Worm (Caenorhabditis elegans): ENCODE results near the gene efr-3.

The efr-3 gene

ce11 chrII:6269805-6270414, 51.0 kb downstream of the efr-3 start, which contains the start of gene F13H8.2 (continued):
- TF ChIP-seq ama-1 (optimal IDR thresholded peaks at IDR 0.05) (no peak), ama-1 (GFP tag; optimal IDR thresholded peaks at IDR 0.05) (no peak), Y79H2A.3 (GFP tag; conservative IDR thresholded peaks at IDR 0.05) (no peak), snpc-4 (GFP tag; optimal IDR thresholded peaks at IDR 0.05) (no peak), snpc-4 (tag; optimal IDR thresholded peaks at IDR 0.05) (peak in 1 of 4 experiments; percentile 18), ZK185.1 (tag; optimal IDR thresholded peaks at IDR 0.05; ENCODE audit: poor library complexity, severe bottlenecking) (no peak), lin-40 (tag; optimal IDR thresholded peaks at IDR 0.05) (no peak), die-1 (tag; optimal IDR thresholded peaks at IDR 0.05) (no peak), nfya-1 (tag; optimal IDR thresholded peaks at IDR 0.05; ENCODE audit: borderline replicate concordance, insufficient read depth) (no peak), lag-1 (GFP tag; IDR thresholded peaks at IDR 0.05) (no peak), ets-4 (GFP tag; optimal IDR thresholded peaks at IDR 0.05) (no peak), C17E4.6 (GFP tag; IDR thresholded peaks at IDR 0.05) (peak; percentile 70; the same call in 1 of the 2 replicates), nhr-27 (tag; optimal IDR thresholded peaks at IDR 0.05) (no peak), madf-8 (GFP tag; conservative IDR thresholded peaks at IDR 0.05) (peak; percentile 68), rec-8 (tag; optimal IDR thresholded peaks at IDR 0.05) (no peak), sdz-38 (tag; optimal IDR thresholded peaks at IDR 0.05) (no peak), mxl-1 (tag; optimal IDR thresholded peaks at IDR 0.05) (no peak), nhr-90 (tag; optimal IDR thresholded peaks at IDR 0.05) (no peak), nhr-179 (tag; optimal IDR thresholded peaks at IDR 0.05) (no peak), chd-7 (tag; optimal IDR thresholded peaks at IDR 0.05) (no peak), Y95B8A.8 (GFP tag; IDR thresholded peaks at IDR 0.05) (peak; percentile 52; the same call in 1 of the 2 replicates), F37B4.10 (GFP tag; IDR thresholded peaks at IDR 0.05) (no peak), F52B5.7 (tag; optimal IDR thresholded peaks at IDR 0.05) (no peak), tbx-9 (tag; optimal IDR thresholded peaks at IDR 0.05; ENCODE audit: borderline replicate concordance) (no peak), ztf-26 (tag; optimal IDR thresholded peaks at IDR 0.05) (peak; percentile 13), xnd-1 (tag; optimal IDR thresholded peaks at IDR 0.05) (no peak), madf-3 (GFP tag; IDR thresholded peaks at IDR 0.05) (0 out of 2 replicates have a peak, but pooled peaks have one; percentile 15), nhr-120 (GFP tag; IDR thresholded peaks at IDR 0.05) (no peak), ceh-100 (GFP tag; IDR thresholded peaks at IDR 0.05) (peak; percentile 98), attf-6 (GFP tag; IDR thresholded peaks at IDR 0.05) (peak; percentile 54), unc-130 (GFP tag; optimal IDR thresholded peaks at IDR 0.05) (no peak), bed-2 (GFP tag; IDR thresholded peaks at IDR 0.05) (peak; percentile 88), athp-1 (tag; optimal IDR thresholded peaks at IDR 0.05) (no peak), nhr-80 (tag; optimal IDR thresholded peaks at IDR 0.05) (peak; percentile 10), F23B12.7 (tag; optimal IDR thresholded peaks at IDR 0.05; ENCODE audit: insufficient read depth) (peak; percentile 95), tbp1 (GFP tag; optimal IDR thresholded peaks at IDR 0.05) (peak; percentile 52), egl-18 (GFP tag; IDR thresholded peaks at IDR 0.05) (no peak), B0019.2 (GFP tag; conservative IDR thresholded peaks at IDR 0.05) (peak; percentile 84), unc-62 (GFP tag; optimal IDR thresholded peaks at IDR 0.05) (no peak), ceh-40 (GFP tag; IDR thresholded peaks at IDR 0.05) (0 out of 2 replicates have a peak, but pooled peaks have one; percentile 10), hsf-1 (GFP tag; IDR thresholded peaks at IDR 0.05) (peak; percentile 37; the same call in 1 of the 2 replicates), F39B2.1 (GFP tag; IDR thresholded peaks at IDR 0.05) (no peak), ceh-79 (tag; optimal IDR thresholded peaks at IDR 0.05) (no peak), him-1 (tag; optimal IDR thresholded peaks at IDR 0.05) (peak; percentile 19), mes-4 (tag; optimal IDR thresholded peaks at IDR 0.05) (no peak), mcd-1 (GFP tag; IDR thresholded peaks at IDR 0.05) (peak; percentile 90), atf-7 (tag; optimal IDR thresholded peaks at IDR 0.05) (no peak), lin-54 (GFP tag; optimal IDR thresholded peaks at IDR 0.05) (peak; percentile 96), F57A8.1 (GFP tag; optimal IDR thresholded peaks at IDR 0.05) (no peak)
